Worm (Caenorhabditis elegans) whole organism, late embryonic: Measurements from ENCODE around the gene repo-1.

ENCODE experiments used
- C08G9.2 ChIP-seq: sonication (generic microtip); optimal IDR thresholded peaks from 2 replicates; lab custom pipeline; 2016; ENCODE audit warnings: mild to moderate bottlenecking, missing genetic modification characterization, moderate library complexity, missing compliant biosample characterization
- C38D4.7 ChIP-seq: fragments of 200-800 bp; sonication (Bioruptor generic); optimal IDR thresholded peaks from 2 replicates; lab custom pipeline; 2018; ENCODE audit warnings: mild to moderate bottlenecking, missing genetic modification characterization, moderate library complexity, missing compliant biosample characterization
- F13H6.1 ChIP-seq: sonication (generic microtip); optimal IDR thresholded peaks from 2 replicates; lab custom pipeline; 2016; ENCODE audit warnings: missing genetic modification characterization, missing compliant biosample characterization
- ahr-1 ChIP-seq: sonication (generic microtip); optimal IDR thresholded peaks from 2 replicates; lab custom pipeline; 2016; ENCODE audit warnings: missing genetic modification characterization, missing compliant biosample characterization
- ceh-19 ChIP-seq: fragments of 200-800 bp; sonication (Bioruptor generic); optimal IDR thresholded peaks from 2 replicates; lab custom pipeline; 2018; ENCODE audit warnings: mild to moderate bottlenecking, missing genetic modification characterization, missing compliant biosample characterization
- ceh-24 ChIP-seq: sonication (generic microtip); optimal IDR thresholded peaks from 2 replicates; lab custom pipeline; 2016; ENCODE audit warnings: mild to moderate bottlenecking, missing genetic modification characterization, missing compliant biosample characterization
- ceh-30 ChIP-seq: fragments of 150-350 bp; optimal IDR thresholded peaks from 2 replicates; lab custom pipeline; 2014; ENCODE audit warnings: missing biosample characterization, missing genetic modification characterization
- ceh-31 ChIP-seq: sonication (generic microtip); optimal IDR thresholded peaks from 2 replicates; lab custom pipeline; 2016; ENCODE audit warnings: missing genetic modification characterization, missing compliant biosample characterization
- ceh-34 ChIP-seq: sonication (generic microtip); optimal IDR thresholded peaks from 2 replicates; lab custom pipeline; 2016; ENCODE audit warnings: mild to moderate bottlenecking, missing genetic modification characterization, missing compliant biosample characterization
- ceh-9 ChIP-seq: sonication (generic microtip); optimal IDR thresholded peaks from 2 replicates; lab custom pipeline; 2016; ENCODE audit warnings: mild to moderate bottlenecking, missing genetic modification characterization, inconsistent platforms, missing compliant biosample characterization
- che-1 ChIP-seq: sonication (generic microtip); optimal IDR thresholded peaks from 2 replicates; lab custom pipeline; 2016; ENCODE audit warnings: mild to moderate bottlenecking, missing genetic modification characterization, missing compliant biosample characterization
- dmd-4 ChIP-seq: sonication (generic microtip); optimal IDR thresholded peaks from 2 replicates; lab custom pipeline; 2016; ENCODE audit warnings: borderline replicate concordance, missing genetic modification characterization, missing compliant biosample characterization
- dve-1 ChIP-seq: sonication (generic microtip); optimal IDR thresholded peaks from 2 replicates; lab custom pipeline; 2017; ENCODE audit warnings: antibody characterized with exemption, mild to moderate bottlenecking, missing genetic modification characterization, missing compliant biosample characterization
- fkh-10 ChIP-seq: fragments of 150-350 bp; optimal IDR thresholded peaks from 2 replicates; lab custom pipeline; 2014; ENCODE audit warnings: missing biosample characterization, missing genetic modification reagents, missing genetic modification characterization
- gmeb-2 ChIP-seq: sonication (generic microtip); optimal IDR thresholded peaks from 2 replicates; lab custom pipeline; 2016; ENCODE audit warnings: missing genetic modification characterization, inconsistent platforms, missing compliant biosample characterization
- hlh-13 ChIP-seq: fragments of 200-800 bp; sonication (Bioruptor generic); optimal IDR thresholded peaks from 2 replicates; lab custom pipeline; 2018; ENCODE audit warnings: mild to moderate bottlenecking, missing genetic modification characterization, missing compliant biosample characterization
- hlh-6 ChIP-seq: sonication (generic microtip); optimal IDR thresholded peaks from 2 replicates; lab custom pipeline; 2016; ENCODE audit warnings: missing genotype, missing genetic modification characterization, missing compliant biosample characterization
- lin-11 ChIP-seq: fragments of 200-800 bp; sonication (Bioruptor generic); optimal IDR thresholded peaks from 2 replicates; lab custom pipeline; 2018; ENCODE audit warnings: mild to moderate bottlenecking, missing genetic modification characterization, missing compliant biosample characterization
- nfya-1 ChIP-seq: sonication (generic microtip); optimal IDR thresholded peaks from 2 replicates; lab custom pipeline; 2017; ENCODE audit warnings: missing genetic modification characterization, mild to moderate bottlenecking, missing compliant biosample characterization, antibody characterized with exemption, moderate library complexity
- odd-2 ChIP-seq: sonication (generic microtip); optimal IDR thresholded peaks from 2 replicates; lab custom pipeline; 2017; ENCODE audit warnings: antibody characterized with exemption, mild to moderate bottlenecking, missing genetic modification characterization, missing compliant biosample characterization
- pha-2 ChIP-seq: sonication (generic microtip); optimal IDR thresholded peaks from 2 replicates; lab custom pipeline; 2017; ENCODE audit warnings: mild to moderate bottlenecking, missing genetic modification characterization, missing compliant biosample characterization
- pha-4 ChIP-seq: fragments of 150-350 bp; optimal IDR thresholded peaks from 2 replicates; lab custom pipeline; 2018; ENCODE audit warnings: missing biosample characterization, missing genetic modification reagents, missing genetic modification characterization
- tbx-7 ChIP-seq: sonication (generic microtip); optimal IDR thresholded peaks from 2 replicates; lab custom pipeline; 2016; ENCODE audit warnings: missing genotype, missing genetic modification characterization, missing compliant biosample characterization
- unc-55 ChIP-seq: sonication (generic microtip); optimal IDR thresholded peaks from 2 replicates; lab custom pipeline; 2017; ENCODE audit warnings: missing biosample characterization, missing genetic modification reagents, missing genetic modification characterization
- zip-5 ChIP-seq: sonication (generic microtip); optimal IDR thresholded peaks from 2 replicates; lab custom pipeline; 2016; ENCODE audit warnings: missing genetic modification characterization, missing compliant biosample characterization
- ztf-16 ChIP-seq: sonication (generic microtip); optimal IDR thresholded peaks from 2 replicates; lab custom pipeline; 2017; ENCODE audit warnings: missing genetic modification characterization, missing compliant biosample characterization

The repo-1 gene

DNA sequence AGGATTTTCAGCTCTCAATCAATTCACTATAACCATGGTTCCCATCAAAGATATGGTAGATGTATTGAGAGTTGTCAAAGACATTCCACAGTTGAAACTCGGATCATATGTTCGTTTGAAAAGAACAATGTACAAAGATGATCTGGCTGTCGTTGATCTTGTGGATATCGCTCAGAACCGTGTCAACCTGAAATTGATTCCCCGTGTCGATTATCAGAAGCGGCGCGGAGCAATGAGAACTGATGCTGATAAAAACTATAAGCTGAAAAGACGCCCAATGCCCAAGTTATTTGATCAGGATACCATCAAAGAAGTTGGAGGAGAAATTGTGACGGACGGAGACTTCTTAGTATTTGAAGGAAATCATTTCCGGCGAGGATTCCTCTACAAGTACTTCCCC lies 31.8 kb upstream of the repo-1 start:
- no peak for TF ChIP-seq ceh-19
- no peak for TF ChIP-seq C08G9.2 (tag; lab: Kevin White, UChicago)
- TF ChIP-seq, all 69 proteins: peak for 0

DNA sequence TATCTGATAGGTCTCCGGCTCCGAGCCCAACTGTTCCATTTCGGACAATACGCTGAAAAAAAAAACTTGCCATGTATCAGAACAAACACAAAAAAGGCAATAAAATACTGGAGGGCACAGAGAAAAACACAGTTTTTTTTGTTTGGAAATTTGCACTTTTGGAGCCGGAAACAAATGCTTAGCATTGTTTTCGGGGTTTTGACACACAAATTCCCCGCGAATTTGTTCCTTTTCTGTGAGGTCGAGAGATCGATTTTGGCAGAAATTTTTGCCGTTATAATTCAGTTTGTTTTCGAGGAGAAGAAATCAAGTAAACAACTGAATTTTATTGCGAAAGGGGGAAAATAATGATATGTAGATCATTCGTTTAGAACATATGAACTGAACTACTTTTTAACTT lies 27.7 kb upstream of the repo-1 start, which contains the start of gene K08E4.2:
Gene K08E4.2, minus strand, starts transcription at position 54 of the 400 bp plus-strand sequence.
- TF ChIP-seq odd-2 (tag; lab: Kevin White, UChicago) = no peak
- no peak for TF ChIP-seq zip-5
- TF ChIP-seq F13H6.1 (tag; lab: Kevin White, UChicago) = no peak
- TF ChIP-seq hlh-6 (tag; lab: Kevin White, UChicago) = no peak
- TF ChIP-seq ceh-30 (tag; lab: Kevin White, UChicago) = no peak

DNA sequence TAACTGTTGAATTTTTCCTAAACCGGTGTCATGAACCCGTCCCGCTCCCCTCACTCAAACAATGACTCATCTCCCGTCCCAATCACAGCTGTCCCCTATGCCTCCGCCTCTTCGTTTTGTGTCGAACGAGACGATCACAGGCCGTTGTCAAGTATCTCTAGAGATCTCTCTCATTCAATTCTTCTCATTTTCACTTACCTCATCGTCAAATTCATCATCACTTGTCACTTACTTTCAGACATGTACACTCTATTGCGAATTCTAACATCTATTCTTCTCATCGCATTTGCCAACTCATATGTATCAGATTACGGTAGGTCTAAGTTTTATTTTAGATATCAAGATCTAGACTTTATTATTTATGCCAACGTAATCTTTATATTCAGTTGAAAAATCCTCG lies 26.8 kb upstream of the repo-1 start, which contains the start of gene K08E4.3:
Gene K08E4.3, plus strand, starts transcription at position 235 of the 400 bp plus-strand sequence.
- TF ChIP-seq ceh-31 (no peak), unc-55 (GFP tag; lab: Kevin White, UChicago) (peak; percentile 57)

DNA sequence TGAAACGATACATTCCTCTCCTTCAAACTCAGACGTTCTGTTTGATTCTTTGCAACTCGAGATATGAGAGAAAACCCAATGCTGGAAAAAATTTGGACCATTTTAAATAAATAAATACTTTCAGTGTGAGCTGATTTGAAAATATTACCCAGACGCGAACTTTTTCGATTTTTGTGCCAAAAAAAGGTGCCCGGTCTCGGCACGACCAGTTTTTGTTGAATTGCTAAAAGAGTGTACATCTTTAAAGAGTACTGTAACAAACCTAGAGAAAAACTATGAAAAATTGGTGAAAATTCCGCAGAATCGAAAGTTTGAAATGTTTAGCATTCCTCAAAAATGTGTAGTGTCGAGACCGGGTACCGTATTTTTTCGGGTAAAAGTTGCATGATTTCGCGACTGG lies 23.0 kb upstream of the repo-1 start, which contains the start of gene K08E4.8:
Gene K08E4.8, minus strand, starts transcription at position 101 of the 400 bp plus-strand sequence.
- no peak for TF ChIP-seq C38D4.7 (GFP tag; lab: Kevin White, UChicago)

DNA sequence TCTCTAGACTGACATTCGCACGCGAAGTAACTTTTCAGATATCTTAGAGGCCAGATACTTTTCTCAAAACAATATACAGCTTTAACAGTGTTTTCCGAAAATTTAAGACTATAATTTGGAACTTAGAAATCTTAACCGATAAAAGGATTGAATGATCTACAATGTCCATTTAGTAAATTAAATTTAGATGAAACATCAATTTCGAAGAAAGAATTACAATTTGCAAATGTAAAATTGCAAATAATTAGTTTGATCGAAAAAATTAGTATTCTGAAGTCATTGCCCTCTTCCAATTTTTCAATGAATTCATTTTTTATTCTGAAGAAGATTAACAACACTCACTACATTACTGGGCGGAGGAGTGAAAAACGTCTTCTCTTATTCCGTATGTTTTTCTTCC lies 15.7 kb upstream of the repo-1 start, which contains the start of gene bath-37:
Gene bath-37, plus strand, starts transcription at position 301 of the 400 bp plus-strand sequence.
- TF ChIP-seq lin-11 (no peak), ztf-16 (tag; lab: Kevin White, UChicago) (no peak), fkh-10 (GFP tag; lab: Kevin White, UChicago) (no peak), F13H6.1 (tag; lab: Kevin White, UChicago) (no peak), tbx-7 (no peak), dve-1 (tag; lab: Kevin White, UChicago) (no peak), ahr-1 (no peak), gmeb-2 (tag; lab: Kevin White, UChicago) (no peak), C08G9.2 (tag; lab: Kevin White, UChicago) (no peak), pha-4 (tag; lab: Kevin White, UChicago) (no peak), ceh-9 (tag; lab: Kevin White, UChicago) (no peak), ceh-24 (tag; lab: Kevin White, UChicago) (no peak)

DNA sequence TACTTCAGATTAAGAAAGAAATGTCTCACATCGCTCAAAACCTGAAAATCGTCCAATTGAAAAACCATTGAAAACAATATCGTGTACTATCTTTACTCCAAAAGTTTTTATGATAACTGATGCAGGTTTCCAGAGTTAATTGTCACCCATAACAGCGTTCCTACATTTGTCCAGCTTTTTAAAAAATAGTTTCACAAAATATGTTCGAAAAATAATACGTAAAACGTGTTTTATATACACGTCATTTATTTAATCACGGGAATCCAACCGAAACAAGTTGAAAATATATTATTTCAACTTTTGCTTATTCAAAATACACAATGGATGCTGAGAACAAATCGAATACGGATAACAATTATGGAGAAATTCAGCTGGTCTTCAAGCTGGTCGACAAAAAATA lies 8.8 kb upstream of the repo-1 start, which contains the start of gene K08E4.7:
Gene K08E4.7, plus strand, starts transcription at position 301 of the 400 bp plus-strand sequence.
- no peak for TF ChIP-seq che-1
- no peak for TF ChIP-seq dmd-4
- no peak for TF ChIP-seq nfya-1 (tag; lab: Kevin White, UChicago)
- no peak for TF ChIP-seq ceh-9 (tag; lab: Kevin White, UChicago)

DNA sequence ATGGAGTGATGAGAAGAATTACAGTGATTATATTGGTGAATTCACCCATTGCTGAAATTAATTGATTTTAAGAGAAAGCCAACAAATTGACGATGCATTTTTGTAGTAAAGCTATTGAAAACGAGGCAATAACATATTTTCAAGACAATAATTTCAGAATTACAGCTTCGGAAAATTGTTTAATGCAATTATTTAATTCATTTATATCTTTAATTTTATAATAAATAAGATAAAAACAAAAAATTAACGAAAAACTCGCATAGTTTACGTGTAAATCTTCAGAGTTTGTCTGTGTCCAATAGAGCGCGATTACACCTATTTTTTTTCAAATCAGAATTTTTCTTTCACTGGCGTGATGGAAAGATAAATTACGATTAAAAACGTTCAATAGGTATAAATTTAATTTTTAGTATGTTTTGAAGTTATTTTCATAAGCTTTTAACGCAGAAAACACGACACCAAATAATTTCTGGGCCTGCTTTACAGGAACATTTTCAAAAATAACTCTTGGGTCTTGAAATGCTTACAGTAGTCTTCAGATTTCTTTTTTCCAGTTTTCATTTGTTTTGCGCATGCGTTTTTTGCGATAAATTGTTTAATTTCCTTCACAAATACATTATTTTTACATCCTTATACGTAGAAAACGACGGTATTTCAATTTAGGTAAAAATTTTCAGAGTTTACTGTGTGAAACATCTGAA lies 6.0 kb upstream of the repo-1 start, which contains the start of gene tmed-1:
Gene tmed-1, minus strand, starts transcription at position 51 of the 701 bp plus-strand sequence.
- TF ChIP-seq pha-2 (tag; lab: Kevin White, UChicago) (no peak), hlh-13 (GFP tag; lab: Kevin White, UChicago) (no peak), ceh-34 (no peak)
